Worm (Caenorhabditis elegans) whole organism, late embryonic: Measurements from ENCODE around the gene T03F6.3.

Experiments used
- ceh-19 ChIP-seq: fragments of 200-800 bp; sonication (Bioruptor generic); optimal IDR thresholded peaks from 2 replicates; lab custom pipeline; 2018; ENCODE audit warnings: mild to moderate bottlenecking, missing genetic modification characterization, missing compliant biosample characterization
- ceh-9 ChIP-seq: sonication (generic microtip); optimal IDR thresholded peaks from 2 replicates; lab custom pipeline; 2016; ENCODE audit warnings: mild to moderate bottlenecking, missing genetic modification characterization, inconsistent platforms, missing compliant biosample characterization
- che-1 ChIP-seq: sonication (generic microtip); optimal IDR thresholded peaks from 2 replicates; lab custom pipeline; 2016; ENCODE audit warnings: mild to moderate bottlenecking, missing genetic modification characterization, missing compliant biosample characterization
- elt-2 ChIP-seq: sonication (generic microtip); optimal IDR thresholded peaks from 2 replicates; lab custom pipeline; 2016; ENCODE audit warnings: missing genetic modification reagents, missing genetic modification characterization, missing compliant biosample characterization
- eyg-1 ChIP-seq: sonication (generic microtip); optimal IDR thresholded peaks from 2 replicates; lab custom pipeline; 2016; ENCODE audit warnings: missing genotype, missing genetic modification characterization, missing compliant biosample characterization
- fax-1 ChIP-seq: sonication (generic microtip); optimal IDR thresholded peaks from 2 replicates; lab custom pipeline; 2016; ENCODE audit warnings: missing genotype, missing genetic modification characterization, missing compliant biosample characterization
- fkh-10 ChIP-seq: fragments of 150-350 bp; optimal IDR thresholded peaks from 2 replicates; lab custom pipeline; 2014; ENCODE audit warnings: missing biosample characterization, missing genetic modification reagents, missing genetic modification characterization
- mec-3 ChIP-seq: sonication (generic microtip); optimal IDR thresholded peaks from 2 replicates; lab custom pipeline; 2016; ENCODE audit warnings: borderline replicate concordance, missing genetic modification characterization, missing compliant biosample characterization
- nfya-1 ChIP-seq: sonication (generic microtip); optimal IDR thresholded peaks from 2 replicates; lab custom pipeline; 2017; ENCODE audit warnings: missing genetic modification characterization, mild to moderate bottlenecking, missing compliant biosample characterization, antibody characterized with exemption, moderate library complexity
- pros-1 ChIP-seq: fragments of 150-350 bp; optimal IDR thresholded peaks from 2 replicates; lab custom pipeline; 2014; ENCODE audit warnings: missing biosample characterization, missing genetic modification reagents, missing genetic modification characterization
- unc-55 ChIP-seq: sonication (generic microtip); optimal IDR thresholded peaks from 2 replicates; lab custom pipeline; 2017; ENCODE audit warnings: missing biosample characterization, missing genetic modification reagents, missing genetic modification characterization

ce11 chrIII:13409498-13409897 lies 20.3 kb downstream of the T03F6.3 start, which contains the start of gene myo-6:
- TF ChIP-seq eyg-1 (tag; lab: Kevin White, UChicago) = no peak
- no peak for TF ChIP-seq ceh-19 (GFP tag; lab: Kevin White, UChicago)
- no peak for TF ChIP-seq mec-3 (tag; lab: Kevin White, UChicago)
- no peak for TF ChIP-seq che-1 (tag; lab: Kevin White, UChicago)
- TF ChIP-seq unc-55 (GFP tag; lab: Kevin White, UChicago) = no peak
- no peak for TF ChIP-seq elt-2
- no peak for TF ChIP-seq pros-1
- TF ChIP-seq ceh-9 (tag; lab: Kevin White, UChicago) = no peak
- no peak for TF ChIP-seq nfya-1 (tag; lab: Kevin White, UChicago)
- no peak for TF ChIP-seq fkh-10 (GFP tag; lab: Kevin White, UChicago)
- no peak for TF ChIP-seq fax-1 (tag; lab: Kevin White, UChicago)
